Worm (Caenorhabditis elegans) whole organism, young adult: ENCODE results near the gene sir-2.3.

Source experiments
- B0261.1 ChIP-seq: sonication (generic microtip); optimal IDR thresholded peaks from 2 replicates; lab custom pipeline; 2016; ENCODE audit warnings: mild to moderate bottlenecking, missing genetic modification characterization, moderate library complexity, missing compliant biosample characterization
- C17E4.6 ChIP-seq: fragments of 200-800 bp; sonication (Bioruptor generic); IDR thresholded peaks from 2 replicates; pipeline ENCODE4 v1.3.6; 2022; ENCODE audit warnings: missing genetic modification reagents, missing genetic modification characterization, missing compliant biosample characterization
- D2030.7 ChIP-seq: fragments of 200-800 bp; sonication (Bioruptor generic); IDR thresholded peaks from 2 replicates; pipeline ENCODE4 v1.3.6; 2022; ENCODE audit warnings: missing genetic modification reagents, missing genetic modification characterization, missing compliant biosample characterization
- F10E7.11 ChIP-seq: sonication (generic microtip); optimal IDR thresholded peaks from 2 replicates; lab custom pipeline; 2017; ENCODE audit warnings: mild to moderate bottlenecking, missing genetic modification characterization, moderate library complexity, missing compliant biosample characterization
- F23B12.7 ChIP-seq: sonication (generic microtip); optimal IDR thresholded peaks from 2 replicates; lab custom pipeline; 2017; ENCODE audit warnings: missing genetic modification characterization, mild to moderate bottlenecking, missing compliant biosample characterization, antibody characterized with exemption, moderate library complexity; ENCODE audit not compliant: insufficient read depth
- F39B2.1 ChIP-seq: fragments of 200-800 bp; sonication (Bioruptor generic); IDR thresholded peaks from 2 replicates; pipeline ENCODE4 v1.3.6; 2022; ENCODE audit warnings: missing genetic modification reagents, missing genetic modification characterization, missing compliant biosample characterization
- K11D2.4 ChIP-seq: fragments of 200-800 bp; sonication (Bioruptor generic); IDR thresholded peaks from 2 replicates; pipeline ENCODE4 v1.3.6; 2022; ENCODE audit warnings: missing genetic modification reagents, missing genetic modification characterization, missing compliant biosample characterization
- T07F8.4 ChIP-seq: sonication (generic microtip); optimal IDR thresholded peaks from 2 replicates; lab custom pipeline; 2016; ENCODE audit warnings: mild to moderate bottlenecking, missing genetic modification characterization, moderate library complexity, missing compliant biosample characterization
- Y53F4B.3 ChIP-seq: fragments of 200-800 bp; sonication (Bioruptor generic); IDR thresholded peaks from 2 replicates; pipeline ENCODE4 v1.3.6; 2022; ENCODE audit warnings: missing genetic modification reagents, missing genetic modification characterization, missing compliant biosample characterization
- Y67H2A.10 ChIP-seq: fragments of 200-800 bp; sonication (Bioruptor generic); conservative IDR thresholded peaks from 2 replicates; pipeline ENCODE4 v1.3.6; 2022; ENCODE audit warnings: missing genetic modification reagents, missing genetic modification characterization, missing compliant biosample characterization
- Y79H2A.3 ChIP-seq: fragments of 200-800 bp; sonication (Bioruptor generic); conservative IDR thresholded peaks from 2 replicates; pipeline ENCODE4 v1.3.6; 2022; ENCODE audit warnings: missing genetic modification reagents, missing genetic modification characterization, missing compliant biosample characterization
- ZK185.1 ChIP-seq: sonication (generic microtip); optimal IDR thresholded peaks from 2 replicates; lab custom pipeline; 2016; ENCODE audit warnings: mild to moderate bottlenecking, missing genetic modification characterization, missing compliant biosample characterization; ENCODE audit not compliant: poor library complexity, severe bottlenecking
- ama-1 ChIP-seq, 3 experiments: fragments of 150-350 bp in 1 of 3; sonication (generic microtip) in 2 of 3; optimal IDR thresholded peaks; 2 replicates each; lab custom pipeline; 2014 to 2018; ENCODE audit warnings: missing biosample characterization in 2 of 3, missing genetic modification characterization in 2 of 3, missing genetic modification reagents in 2 of 3
- aptf-2 ChIP-seq: fragments of 200-800 bp; sonication (Bioruptor generic); conservative IDR thresholded peaks from 2 replicates; pipeline ENCODE4 v1.3.6; 2022; ENCODE audit warnings: missing genetic modification reagents, missing genetic modification characterization, missing compliant biosample characterization
- aptf-3 ChIP-seq: fragments of 200-800 bp; sonication (Bioruptor generic); IDR thresholded peaks from 2 replicates; pipeline ENCODE4 v1.3.6; 2022; ENCODE audit warnings: missing genetic modification characterization, missing compliant biosample characterization
- attf-5 ChIP-seq: fragments of 200-800 bp; sonication (Bioruptor generic); optimal IDR thresholded peaks from 2 replicates; lab custom pipeline; 2018; ENCODE audit warnings: mild to moderate bottlenecking, missing genetic modification characterization, missing compliant biosample characterization
- cebp-1 ChIP-seq, 2 experiments: fragments of 200-800 bp in 1 of 2; sonication (Bioruptor generic) in 1 of 2; sonication (generic microtip) in 1 of 2; IDR thresholded peaks in 1 of 2; optimal IDR thresholded peaks in 1 of 2; 2 replicates each; pipeline versions ENCODE4 v1.3.6 to Lab custom; 2017 to 2022; ENCODE audit warnings: missing compliant biosample characterization in 2 of 2, missing genetic modification characterization in 2 of 2, mild to moderate bottlenecking in 1 of 2, missing genetic modification reagents in 1 of 2, moderate library complexity in 1 of 2
- ceh-40 ChIP-seq: fragments of 200-800 bp; sonication (Bioruptor generic); IDR thresholded peaks from 2 replicates; pipeline ENCODE4 v1.3.6; 2022; ENCODE audit warnings: missing genetic modification characterization, missing compliant biosample characterization
- die-1 ChIP-seq: sonication (generic microtip); optimal IDR thresholded peaks from 2 replicates; lab custom pipeline; 2016; ENCODE audit warnings: missing genotype, mild to moderate bottlenecking, missing genetic modification characterization, missing compliant biosample characterization
- egl-18 ChIP-seq: fragments of 200-800 bp; sonication (Bioruptor generic); IDR thresholded peaks from 2 replicates; pipeline ENCODE4 v1.3.6; 2022; ENCODE audit warnings: missing genetic modification reagents, missing genetic modification characterization, missing compliant biosample characterization
- gei-17 ChIP-seq: fragments of 200-800 bp; sonication (Bioruptor generic); optimal IDR thresholded peaks from 2 replicates; lab custom pipeline; 2018; ENCODE audit warnings: mild to moderate bottlenecking, missing genetic modification characterization, missing compliant biosample characterization
- hlh-12 ChIP-seq: sonication (generic microtip); optimal IDR thresholded peaks from 2 replicates; lab custom pipeline; 2016; ENCODE audit warnings: missing genetic modification characterization, missing compliant biosample characterization
- hlh-26 ChIP-seq: fragments of 200-800 bp; sonication (Bioruptor generic); conservative IDR thresholded peaks from 2 replicates; pipeline ENCODE4 v1.3.6; 2022; ENCODE audit warnings: missing genetic modification reagents, missing genetic modification characterization, missing compliant biosample characterization
- hmg-1.2 ChIP-seq: fragments of 200-800 bp; sonication (Bioruptor generic); IDR thresholded peaks from 2 replicates; pipeline ENCODE4 v1.3.6; 2022; ENCODE audit warnings: missing genetic modification reagents, missing genetic modification characterization, missing compliant biosample characterization
- lag-1 ChIP-seq: fragments of 200-800 bp; sonication (Bioruptor generic); IDR thresholded peaks from 2 replicates; pipeline ENCODE4 v1.3.6; 2022; ENCODE audit warnings: missing genetic modification reagents, missing genetic modification characterization, missing compliant biosample characterization
- let-526 ChIP-seq: fragments of 200-800 bp; sonication (Bioruptor generic); IDR thresholded peaks from 2 replicates; pipeline ENCODE4 v1.3.6; 2022; ENCODE audit warnings: missing genetic modification reagents, missing genetic modification characterization, missing compliant biosample characterization
- lin-26 ChIP-seq: fragments of 200-800 bp; sonication (Bioruptor generic); IDR thresholded peaks from 2 replicates; pipeline ENCODE4 v1.3.6; 2022; ENCODE audit warnings: missing genetic modification reagents, missing genetic modification characterization, missing compliant biosample characterization
- madf-6 ChIP-seq: fragments of 200-800 bp; sonication (Bioruptor generic); IDR thresholded peaks from 2 replicates; pipeline ENCODE4 v1.3.6; 2022; ENCODE audit warnings: missing genetic modification reagents, missing genetic modification characterization, missing compliant biosample characterization
- mcd-1 ChIP-seq: fragments of 200-800 bp; sonication (Bioruptor generic); IDR thresholded peaks from 2 replicates; pipeline ENCODE4 v1.3.6; 2022; ENCODE audit warnings: missing genetic modification reagents, missing genetic modification characterization, missing compliant biosample characterization
- mxl-1 ChIP-seq: sonication (generic microtip); optimal IDR thresholded peaks from 2 replicates; lab custom pipeline; 2016; ENCODE audit warnings: missing genetic modification characterization, missing compliant biosample characterization
- nfya-1 ChIP-seq: sonication (generic microtip); optimal IDR thresholded peaks from 2 replicates; lab custom pipeline; 2017; ENCODE audit warnings: antibody characterized with exemption, missing compliant biosample characterization, missing genetic modification characterization, borderline replicate concordance; ENCODE audit not compliant: insufficient read depth
- nfya-2 ChIP-seq: fragments of 200-800 bp; sonication (Bioruptor generic); IDR thresholded peaks from 2 replicates; pipeline ENCODE4 v1.3.6; 2022; ENCODE audit warnings: missing genetic modification reagents, missing genetic modification characterization, missing compliant biosample characterization
- pbrm-1 ChIP-seq: fragments of 200-800 bp; sonication (Bioruptor generic); IDR thresholded peaks from 2 replicates; pipeline ENCODE4 v1.3.6; 2022; ENCODE audit warnings: missing genetic modification reagents, missing genetic modification characterization, missing compliant biosample characterization
- rec-8 ChIP-seq, 2 experiments: sonication (generic microtip); optimal IDR thresholded peaks; 2 replicates each; lab custom pipeline; 2016; ENCODE audit warnings: mild to moderate bottlenecking in 2 of 2, missing genetic modification characterization in 2 of 2, missing genetic modification reagents in 2 of 2, missing genotype in 2 of 2, missing biosample characterization in 1 of 2, missing compliant biosample characterization in 1 of 2, moderate library complexity in 1 of 2
- repo-1 ChIP-seq: sonication (generic microtip); optimal IDR thresholded peaks from 2 replicates; lab custom pipeline; 2017; ENCODE audit warnings: mild to moderate bottlenecking, missing genetic modification characterization, missing compliant biosample characterization
- rpc-1 ChIP-seq, 2 experiments: fragments of 150-350 bp in 1 of 2; sonication (generic microtip) in 1 of 2; optimal IDR thresholded peaks; 2 replicates each; lab custom pipeline; 2014 to 2018; ENCODE audit warnings: missing biosample characterization in 1 of 2, missing genetic modification characterization in 1 of 2, missing genetic modification reagents in 1 of 2, missing genotype in 1 of 2
- snpc-1.3 ChIP-seq: sonication (generic microtip); optimal IDR thresholded peaks from 2 replicates; lab custom pipeline; 2017; ENCODE audit warnings: missing genetic modification characterization, mild to moderate bottlenecking, missing compliant biosample characterization, antibody characterized with exemption, moderate library complexity, missing genotype, missing genetic modification reagents; ENCODE audit not compliant: insufficient read depth
- snpc-4 ChIP-seq, 5 experiments: fragments of 150-350 bp in 1 of 5; sonication (generic microtip) in 4 of 5; optimal IDR thresholded peaks; 2 replicates each; lab custom pipeline; 2014 to 2018; ENCODE audit warnings: missing genetic modification characterization in 5 of 5, missing biosample characterization in 3 of 5, antibody characterized with exemption in 2 of 5, mild to moderate bottlenecking in 2 of 5, missing compliant biosample characterization in 2 of 5, missing genotype in 2 of 5, moderate library complexity in 2 of 5, missing genetic modification reagents in 1 of 5
- xnd-1 ChIP-seq: sonication (generic microtip); optimal IDR thresholded peaks from 2 replicates; lab custom pipeline; 2016; ENCODE audit warnings: missing genotype, missing genetic modification reagents, missing genetic modification characterization, missing compliant biosample characterization
- ztf-18 ChIP-seq: sonication (generic microtip); optimal IDR thresholded peaks from 2 replicates; lab custom pipeline; 2016; ENCODE audit warnings: missing genotype, mild to moderate bottlenecking, missing genetic modification characterization, missing compliant biosample characterization
- ztf-22 ChIP-seq: fragments of 200-800 bp; sonication (Bioruptor generic); optimal IDR thresholded peaks from 2 replicates; lab custom pipeline; 2018; ENCODE audit warnings: mild to moderate bottlenecking, missing genetic modification characterization, moderate library complexity, missing compliant biosample characterization
- ztf-28 ChIP-seq: fragments of 200-800 bp; sonication (Bioruptor generic); IDR thresholded peaks from 2 replicates; pipeline ENCODE4 v1.3.6; 2022; ENCODE audit warnings: missing genetic modification reagents, missing genetic modification characterization, missing compliant biosample characterization

The sir-2.3 gene

ce11 chrX:13307852-13308251 is 23.6 kb upstream of the sir-2.3 start (continued):
- TF ChIP-seq ZK185.1 (tag; lab: Kevin White, UChicago) (peak; percentile 15), mxl-1 (peak; percentile 15), lag-1 (GFP tag; lab: Robert Waterston, UW) (no peak), K11D2.4 (no peak), Y67H2A.10 (GFP tag; lab: Robert Waterston, UW) (no peak), xnd-1 (tag; lab: Kevin White, UChicago) (no peak), gei-17 (GFP tag; lab: Kevin White, UChicago) (no peak), lin-26 (peak; percentile 59), B0261.1 (tag; lab: Kevin White, UChicago) (peak; percentile 67), nfya-1 (tag; lab: Kevin White, UChicago) (no peak), die-1 (tag; lab: Kevin White, UChicago) (peak; percentile 45), snpc-1.3 (tag; lab: Kevin White, UChicago) (peak; percentile 49), attf-5 (GFP tag; lab: Kevin White, UChicago) (no peak), egl-18 (GFP tag; lab: Robert Waterston, UW) (no peak), cebp-1 (GFP tag; IDR thresholded peaks at IDR 0.05; lab: Robert Waterston, UW) (no peak), cebp-1 (tag; optimal IDR thresholded peaks at IDR 0.05; lab: Kevin White, UChicago) (peak; percentile 40), ama-1 (optimal IDR thresholded peaks at IDR 0.05; lab: Kevin White, UChicago) (no peak), ama-1 (GFP tag; optimal IDR thresholded peaks at IDR 0.05; lab: Kevin White, UChicago) (peak in 1 of 2 experiments; percentile 71), rpc-1 (optimal IDR thresholded peaks at IDR 0.05; lab: Kevin White, UChicago) (peak; percentile 68), rpc-1 (tag; optimal IDR thresholded peaks at IDR 0.05; lab: Kevin White, UChicago) (peak; percentile 79), hmg-1.2 (GFP tag; lab: Robert Waterston, UW) (peak; percentile 39; the same call in 1 of the 2 replicates), D2030.7 (GFP tag; lab: Robert Waterston, UW) (peak; percentile 51), pbrm-1 (GFP tag; lab: Robert Waterston, UW) (0 out of 2 replicates have a peak, but pooled peaks have one; percentile 21), F39B2.1 (GFP tag; lab: Robert Waterston, UW) (no peak), snpc-4 (GFP tag; optimal IDR thresholded peaks at IDR 0.05; lab: Kevin White, UChicago) (peak; percentile 47), snpc-4 (tag; optimal IDR thresholded peaks at IDR 0.05; lab: Kevin White, UChicago) (peak in 2 of 4 experiments; percentile 10 to 60), mcd-1 (GFP tag; lab: Robert Waterston, UW) (0 out of 2 replicates have a peak, but pooled peaks have one; percentile 6)

ce11 chrX:13308745-13309144 is 22.7 kb upstream of the sir-2.3 start, which contains the start of gene srxa-8:
Gene srxa-8, minus strand, starts transcription at chrX:13308845.
- TF ChIP-seq Y53F4B.3 (GFP tag; lab: Robert Waterston, UW) (no peak), C17E4.6 (GFP tag; lab: Robert Waterston, UW) (no peak), F23B12.7 (tag; lab: Kevin White, UChicago) (no peak), ama-1 (optimal IDR thresholded peaks at IDR 0.05; lab: Kevin White, UChicago) (no peak), ama-1 (GFP tag; optimal IDR thresholded peaks at IDR 0.05; lab: Kevin White, UChicago) (no peak)

- no peak for TF ChIP-seq Y79H2A.3 (GFP tag; lab: Robert Waterston, UW)
- no peak for TF ChIP-seq ztf-18 (tag; lab: Kevin White, UChicago)
- no peak for TF ChIP-seq let-526 (GFP tag; lab: Robert Waterston, UW)
- TF ChIP-seq ztf-22 (GFP tag; lab: Kevin White, UChicago) = peak; percentile 14
- TF ChIP-seq ceh-40 (GFP tag; lab: Robert Waterston, UW) = no peak
- TF ChIP-seq pbrm-1 (GFP tag; lab: Robert Waterston, UW) = no peak
- no peak for TF ChIP-seq T07F8.4 (tag; lab: Kevin White, UChicago)
- no peak for TF ChIP-seq madf-6 (GFP tag; lab: Robert Waterston, UW)
- TF ChIP-seq snpc-1.3 (tag; lab: Kevin White, UChicago) = no peak
- no peak for TF ChIP-seq xnd-1 (tag; lab: Kevin White, UChicago)
- no peak for TF ChIP-seq hlh-26 (GFP tag; lab: Robert Waterston, UW)
- TF ChIP-seq aptf-3 = no peak
- TF ChIP-seq ZK185.1 (tag; lab: Kevin White, UChicago) = peak; percentile 39
- no peak for TF ChIP-seq rec-8 (tag; optimal IDR thresholded peaks at IDR 0.05; lab: Kevin White, UChicago)
- no peak for TF ChIP-seq repo-1 (tag; lab: Kevin White, UChicago)
- TF ChIP-seq ztf-28 (GFP tag; lab: Robert Waterston, UW) = no peak
- TF ChIP-seq hlh-12 (tag; lab: Kevin White, UChicago) = no peak
- no peak for TF ChIP-seq aptf-2 (GFP tag; lab: Robert Waterston, UW)
- no peak for TF ChIP-seq F10E7.11 (tag; lab: Kevin White, UChicago)
- no peak for TF ChIP-seq nfya-2 (GFP tag; lab: Robert Waterston, UW)
Measured at ce11 chrX:13310763-13311162, 20.7 kb upstream of the sir-2.3 start.
